Fruit fly (Drosophila melanogaster) Kc167 (cell line): Measurements from ENCODE around the gene CG9331.

Experiments
- Myc ChIP-seq: fragments of >200 bp; optimal IDR thresholded peaks from 2 replicates; lab custom pipeline; 2017; ENCODE audit warnings: missing external identifiers
- h ChIP-seq: fragments of >200 bp; optimal IDR thresholded peaks from 3 replicates; lab custom pipeline; 2018; ENCODE audit warnings: missing external identifiers

DNA sequence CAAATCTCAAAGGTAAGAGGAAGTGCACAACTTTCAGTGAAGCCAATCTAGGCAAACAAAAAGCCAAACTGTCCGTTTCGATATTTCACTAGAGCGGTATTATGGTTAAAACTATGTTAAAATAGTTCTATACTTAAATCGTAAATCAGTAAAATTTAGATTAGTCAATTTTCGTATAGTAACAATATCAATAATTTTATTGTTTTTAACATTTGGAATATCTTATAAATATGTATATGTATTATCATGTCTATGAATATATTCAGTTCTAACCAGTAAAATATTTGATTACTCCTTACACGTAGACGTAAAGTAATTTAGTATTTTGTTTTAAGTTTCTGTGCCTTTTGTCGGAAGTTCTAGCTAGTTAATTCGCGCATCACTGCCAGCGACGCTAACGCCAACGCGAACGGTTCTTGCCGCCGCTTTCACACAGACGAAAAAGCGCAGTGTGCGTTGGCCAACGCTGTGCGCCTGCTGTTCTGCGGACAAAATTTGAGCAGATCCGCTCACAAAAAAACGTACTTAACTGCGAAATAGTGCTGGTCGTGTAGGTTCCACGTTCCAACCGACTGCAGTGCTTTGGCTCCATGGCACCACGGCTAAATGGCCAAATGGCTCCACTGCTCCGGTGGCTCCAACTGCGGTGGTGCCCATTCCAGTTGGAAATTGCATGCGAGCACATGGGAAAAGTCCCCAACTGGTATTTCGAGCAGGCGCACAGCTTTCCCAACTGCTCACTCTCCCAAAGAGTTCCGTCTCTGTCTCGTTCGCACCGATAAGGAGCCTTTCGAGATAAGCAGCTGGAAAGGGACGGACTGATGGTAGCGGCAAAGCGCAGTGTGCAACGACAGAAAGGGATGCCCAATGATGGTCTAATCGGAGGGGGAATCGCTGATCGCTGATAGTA is 823 bp downstream of the CG9331 start:
- no peak for TF ChIP-seq Myc (lab: Kevin White, UChicago)
- no peak for TF ChIP-seq h
